Worm (Caenorhabditis elegans) whole organism, late embryonic: ENCODE data around the gene lips-11.

ENCODE experiments used
- ceh-45 ChIP-seq: fragments of 200-800 bp; sonication (Bioruptor generic); IDR thresholded peaks from 2 replicates; pipeline ENCODE4 v1.3.6; 2022; ENCODE audit warnings: missing genetic modification reagents, missing genetic modification characterization, missing compliant biosample characterization
- elt-2 ChIP-seq: sonication (generic microtip); optimal IDR thresholded peaks from 2 replicates; lab custom pipeline; 2016; ENCODE audit warnings: missing genetic modification reagents, missing genetic modification characterization, missing compliant biosample characterization
- fkh-10 ChIP-seq: fragments of 150-350 bp; optimal IDR thresholded peaks from 2 replicates; lab custom pipeline; 2014; ENCODE audit warnings: missing biosample characterization, missing genetic modification reagents, missing genetic modification characterization
- hlh-15 ChIP-seq: sonication (generic microtip); optimal IDR thresholded peaks from 2 replicates; lab custom pipeline; 2016; ENCODE audit warnings: missing genetic modification characterization, missing compliant biosample characterization
- hlh-8 ChIP-seq: sonication (generic microtip); optimal IDR thresholded peaks from 2 replicates; lab custom pipeline; 2016; ENCODE audit warnings: missing genotype, missing genetic modification characterization, missing compliant biosample characterization
- mec-3 ChIP-seq: sonication (generic microtip); optimal IDR thresholded peaks from 2 replicates; lab custom pipeline; 2016; ENCODE audit warnings: borderline replicate concordance, missing genetic modification characterization, missing compliant biosample characterization
- nhr-11 ChIP-seq: fragments of 150-350 bp; optimal IDR thresholded peaks from 2 replicates; lab custom pipeline; 2014; ENCODE audit warnings: missing biosample characterization, missing genetic modification characterization
- odd-2 ChIP-seq: sonication (generic microtip); optimal IDR thresholded peaks from 2 replicates; lab custom pipeline; 2017; ENCODE audit warnings: antibody characterized with exemption, mild to moderate bottlenecking, missing genetic modification characterization, missing compliant biosample characterization
- pat-9 ChIP-seq: fragments of 200-800 bp; sonication (Bioruptor generic); optimal IDR thresholded peaks from 2 replicates; lab custom pipeline; 2018; ENCODE audit warnings: mild to moderate bottlenecking, missing genetic modification characterization, moderate library complexity, missing compliant biosample characterization
- syd-9 ChIP-seq: sonication (generic microtip); optimal IDR thresholded peaks from 2 replicates; lab custom pipeline; 2016; ENCODE audit warnings: mild to moderate bottlenecking, missing genetic modification characterization, moderate library complexity, missing compliant biosample characterization

- TF ChIP-seq hlh-8, result no peak
- TF ChIP-seq pat-9 (tag; lab: Kevin White, UChicago), result no peak
- no peak for TF ChIP-seq nhr-11 (tag; lab: Kevin White, UChicago)
- TF ChIP-seq elt-2 (tag; lab: Kevin White, UChicago), result no peak
- no peak for TF ChIP-seq mec-3
- no peak for TF ChIP-seq ceh-45 (GFP tag; lab: Robert Waterston, UW)
- no peak for TF ChIP-seq hlh-15
- TF ChIP-seq fkh-10 (GFP tag; lab: Kevin White, UChicago), result no peak
- TF ChIP-seq odd-2 (tag; lab: Kevin White, UChicago), result no peak
- TF ChIP-seq syd-9 (tag; lab: Kevin White, UChicago), result no peak
Observed at ce11 chrII:1143173-1143738, 32.5 kb upstream of the lips-11 start.
